Fruit fly (Drosophila melanogaster) whole organism: Measurements from ENCODE around the gene tinc.

Experiments
- CG8478 ChIP-seq: fragments of >200 bp; optimal IDR thresholded peaks from 2 replicates; lab custom pipeline; 2018; ENCODE audit warnings: inconsistent platforms
- Dll ChIP-seq: fragments of >200 bp; optimal IDR thresholded peaks from 2 replicates; lab custom pipeline; 2017
- EcR ChIP-seq, 2 experiments: fragments of >200 bp; optimal IDR thresholded peaks; 2 replicates each; lab custom pipeline; 2017; ENCODE audit warnings: missing biosample characterization in 2 of 2, missing genetic modification characterization in 2 of 2, missing genetic modification reagents in 2 of 2
- pan ChIP-seq: fragments of >200 bp; optimal IDR thresholded peaks from 2 replicates; lab custom pipeline; 2017
- psq ChIP-seq: fragments of >200 bp; optimal IDR thresholded peaks from 2 replicates; lab custom pipeline; 2017
- usp ChIP-seq: fragments of >200 bp; optimal IDR thresholded peaks from 2 replicates; lab custom pipeline; 2017; ENCODE audit warnings: missing biosample characterization, missing genetic modification characterization, mixed read lengths

- no peak for TF ChIP-seq psq (lab: Kevin White, UChicago)
- no peak for TF ChIP-seq usp
- no peak for TF ChIP-seq CG8478 (lab: Kevin White, UChicago)
- no peak for TF ChIP-seq pan (lab: Kevin White, UChicago)
- TF ChIP-seq EcR (GFP tag; optimal IDR thresholded peaks at IDR 0.05; lab: Kevin White, UChicago) = no peak
- no peak for TF ChIP-seq Dll (lab: Kevin White, UChicago)
Observed at dm6 chr3R:17783144-17783543, 28.2 kb upstream of the tinc start.
